Fruit fly (Drosophila melanogaster): ENCODE measurements around the gene twin.

Gene twin

DNA sequence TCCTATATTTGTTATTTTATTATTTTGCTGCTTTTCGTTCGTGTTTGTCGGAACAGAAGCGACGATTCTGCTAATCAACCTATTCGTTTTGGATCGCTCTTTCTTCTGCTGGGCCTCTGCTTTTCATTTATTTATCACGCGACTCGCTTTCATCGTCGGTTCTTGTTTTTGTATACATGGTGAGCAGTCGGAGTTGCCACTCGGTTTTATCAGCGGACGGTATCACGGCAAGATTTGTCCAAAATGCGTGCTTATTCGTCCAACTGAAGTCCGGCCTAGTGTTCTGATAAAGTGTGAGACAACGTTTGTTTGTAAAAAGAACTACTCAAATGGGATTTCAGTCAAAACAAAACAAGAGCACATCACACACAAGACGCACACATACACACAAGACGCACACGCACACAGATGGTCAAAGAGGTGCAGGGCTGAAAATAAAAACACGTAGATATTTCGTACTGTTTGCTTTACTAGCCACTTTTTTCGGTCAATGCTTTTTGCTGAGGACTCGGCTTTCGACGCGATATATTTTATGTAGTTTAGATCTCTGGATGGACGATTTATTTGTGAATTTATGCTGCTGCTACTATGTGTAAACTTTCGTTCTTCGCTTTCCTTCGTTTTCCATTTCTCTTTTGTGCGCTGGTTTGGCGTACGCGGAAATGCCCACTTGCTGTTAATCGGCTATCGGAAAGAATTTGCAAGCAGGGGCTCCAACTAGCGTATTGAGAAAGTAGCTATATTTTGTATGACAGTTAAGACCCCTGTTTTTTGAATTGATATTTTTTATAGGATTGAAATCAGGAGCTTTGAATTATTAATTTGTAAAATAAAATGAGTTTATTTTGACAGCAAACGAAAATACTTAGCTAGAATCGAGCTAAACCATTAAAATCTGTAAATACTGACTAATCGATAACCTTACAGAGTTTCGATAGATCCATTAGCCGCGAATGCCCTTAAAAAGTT lies at the start of gene twin (continued):
- TF ChIP-seq D19B (GFP tag; optimal IDR thresholded peaks at IDR 0.05) (no peak), CG31388 (GFP tag; optimal IDR thresholded peaks at IDR 0.05) (no peak), Mad (GFP tag; optimal IDR thresholded peaks at IDR 0.05) (peak; percentile 64), CG15269 (tag; optimal IDR thresholded peaks at IDR 0.05) (peak; percentile 61), CG6791 (GFP tag; IDR thresholded peaks at IDR 0.05; ENCODE audit: partially characterized antibody) (peak; percentile 68), CG6689 (GFP tag; IDR thresholded peaks at IDR 0.05) (peak; percentile 53), Ssrp (tag; optimal IDR thresholded peaks at IDR 0.05) (peak; percentile 25), dmrt11E (tag; optimal IDR thresholded peaks at IDR 0.05) (peak; percentile 26), peb (GFP tag; IDR thresholded peaks at IDR 0.05) (no peak), Bdp1 (GFP tag; optimal IDR thresholded peaks at IDR 0.05) (peak; percentile 22), CrebB (tag; optimal IDR thresholded peaks at IDR 0.05) (no peak), CG10366 (GFP tag; IDR thresholded peaks at IDR 0.05) (peak; percentile 37; the same call in 1 of the 2 replicates), pita (GFP tag; optimal IDR thresholded peaks at IDR 0.05) (no peak), fd96Cb (tag; optimal IDR thresholded peaks at IDR 0.05) (peak; percentile 21), oc (tag; optimal IDR thresholded peaks at IDR 0.05) (no peak), CG17829 (tag; optimal IDR thresholded peaks at IDR 0.05) (peak; percentile 22), CG7357 (GFP tag; IDR thresholded peaks at IDR 0.05) (no peak), Lpt (GFP tag; optimal IDR thresholded peaks at IDR 0.05) (no peak), CG6765 (GFP tag; optimal IDR thresholded peaks at IDR 0.05) (no peak), CG12236 (GFP tag; optimal IDR thresholded peaks at IDR 0.05) (peak; percentile 41), Adf1 (GFP tag; IDR thresholded peaks at IDR 0.05) (peak; percentile 15), NFAT (GFP tag; IDR thresholded peaks at IDR 0.05) (peak; percentile 76), CG2120 (GFP tag; optimal IDR thresholded peaks at IDR 0.05) (peak; percentile 86), jigr1 (GFP tag; IDR thresholded peaks at IDR 0.05) (no peak), CG11085 (GFP tag; IDR thresholded peaks at IDR 0.05) (no peak), crol (GFP tag; IDR thresholded peaks at IDR 0.05) (no peak), CG12071 (GFP tag; optimal IDR thresholded peaks at IDR 0.05) (no peak), pzg (GFP tag; optimal IDR thresholded peaks at IDR 0.05) (peak; percentile 68), CG11695 (GFP tag; IDR thresholded peaks at IDR 0.05) (0 out of 3 replicates have a peak, but pooled peaks have one; percentile 31), ERR (GFP tag; optimal IDR thresholded peaks at IDR 0.05) (peak; percentile 3), zen2 (GFP tag; IDR thresholded peaks at IDR 0.05; ENCODE audit: partially characterized antibody) (peak; percentile 58; the same call in 1 of the 3 replicates), CG15696 (tag; optimal IDR thresholded peaks at IDR 0.05) (peak; percentile 63), zen (tag; optimal IDR thresholded peaks at IDR 0.05) (peak; percentile 65), sob (GFP tag; IDR thresholded peaks at IDR 0.05) (peak; percentile 62), Hmr (GFP tag; optimal IDR thresholded peaks at IDR 0.05) (no peak), Sox100B (GFP tag; optimal IDR thresholded peaks at IDR 0.05) (no peak), Awh (GFP tag; IDR thresholded peaks at IDR 0.05) (no peak), shn (GFP tag; optimal IDR thresholded peaks at IDR 0.05) (peak; percentile 50), CG14441 (GFP tag; IDR thresholded peaks at IDR 0.05) (no peak; the same call in 1 of the 2 replicates), CG32767 (GFP tag; IDR thresholded peaks at IDR 0.05) (no peak), tap (tag; optimal IDR thresholded peaks at IDR 0.05) (no peak), CG15073 (GFP tag; optimal IDR thresholded peaks at IDR 0.05) (no peak), B-H2 (GFP tag; optimal IDR thresholded peaks at IDR 0.05) (peak; percentile 67), trh (GFP tag; optimal IDR thresholded peaks at IDR 0.05) (no peak), cg (GFP tag; optimal IDR thresholded peaks at IDR 0.05) (peak; percentile 91), ATbp (GFP tag; optimal IDR thresholded peaks at IDR 0.05) (no peak), CG2889 (GFP tag; IDR thresholded peaks at IDR 0.05) (0 out of 3 replicates have a peak, but pooled peaks have one; percentile 23), CG9727 (GFP tag; optimal IDR thresholded peaks at IDR 0.05) (peak; percentile 34), hb (GFP tag; IDR thresholded peaks at IDR 0.05; ENCODE audit: partially characterized antibody) (no peak)
